Worm (Caenorhabditis elegans): ENCODE measurements around the gene mlck-1.

mlck-1 gene

DNA sequence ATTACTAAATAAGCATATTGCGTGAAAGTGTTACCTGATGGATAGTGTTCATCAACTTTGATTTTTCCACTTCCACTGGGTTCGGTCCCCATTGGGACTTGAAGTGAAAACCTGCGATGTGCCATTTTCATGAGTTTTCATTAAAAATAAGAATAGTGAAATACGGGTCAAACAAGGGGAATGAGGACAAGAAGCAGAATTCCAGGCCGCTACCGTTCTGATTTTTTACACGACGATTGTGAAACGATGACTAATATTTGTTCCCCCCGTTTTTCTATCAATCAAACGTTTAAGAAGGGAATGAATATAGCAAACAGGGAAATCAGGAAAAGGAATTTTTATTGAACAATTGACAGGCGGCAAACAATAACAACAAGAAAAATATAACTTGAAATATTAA lies at the start of gene mlck-1:
Gene mlck-1, minus strand, starts transcription at position 101 of the 400 bp plus-strand sequence.
- TF ChIP-seq ref-1 (GFP tag; conservative IDR thresholded peaks at IDR 0.05) (no peak), ztf-23 (GFP tag; IDR thresholded peaks at IDR 0.05) (no peak), ztf-29 (GFP tag; IDR thresholded peaks at IDR 0.05) (no peak), klf-2 (GFP tag; conservative IDR thresholded peaks at IDR 0.05) (no peak), flt-1 (GFP tag; IDR thresholded peaks at IDR 0.05) (no peak), tab-1 (GFP tag; IDR thresholded peaks at IDR 0.05) (no peak), med-1 (GFP tag; optimal IDR thresholded peaks at IDR 0.05; ENCODE audit: insufficient read depth) (no peak), cog-1 (tag; optimal IDR thresholded peaks at IDR 0.05) (no peak), T22C8.4 (GFP tag; IDR thresholded peaks at IDR 0.05) (no peak)

DNA sequence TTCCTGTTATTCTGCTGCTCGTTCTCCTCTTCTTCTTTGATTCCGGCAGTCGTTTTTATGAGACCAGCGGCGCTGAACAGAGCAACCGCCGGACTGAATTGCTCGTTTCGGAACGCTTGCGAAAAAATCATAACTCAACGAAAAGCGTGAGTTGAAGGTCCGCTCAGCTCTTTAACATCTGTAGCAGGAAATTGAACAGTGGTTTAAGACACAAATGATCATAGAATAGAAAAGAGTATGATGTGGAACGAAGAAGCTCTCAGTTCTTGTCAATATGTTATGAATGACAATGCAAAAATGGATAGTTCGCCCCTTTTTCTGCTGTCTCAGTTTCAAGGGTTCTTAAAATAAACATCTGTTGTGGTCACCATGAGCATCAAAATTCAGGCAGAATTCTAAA lies 44.1 kb upstream of the mlck-1 start:
- no peak for TF ChIP-seq klf-2 (GFP tag; conservative IDR thresholded peaks at IDR 0.05)
- TF ChIP-seq cog-1 (tag; optimal IDR thresholded peaks at IDR 0.05) = no peak
- no peak for TF ChIP-seq flt-1 (GFP tag; IDR thresholded peaks at IDR 0.05)
- TF ChIP-seq ztf-23 (GFP tag; IDR thresholded peaks at IDR 0.05) = no peak
- no peak for TF ChIP-seq T22C8.4 (GFP tag; IDR thresholded peaks at IDR 0.05)

DNA sequence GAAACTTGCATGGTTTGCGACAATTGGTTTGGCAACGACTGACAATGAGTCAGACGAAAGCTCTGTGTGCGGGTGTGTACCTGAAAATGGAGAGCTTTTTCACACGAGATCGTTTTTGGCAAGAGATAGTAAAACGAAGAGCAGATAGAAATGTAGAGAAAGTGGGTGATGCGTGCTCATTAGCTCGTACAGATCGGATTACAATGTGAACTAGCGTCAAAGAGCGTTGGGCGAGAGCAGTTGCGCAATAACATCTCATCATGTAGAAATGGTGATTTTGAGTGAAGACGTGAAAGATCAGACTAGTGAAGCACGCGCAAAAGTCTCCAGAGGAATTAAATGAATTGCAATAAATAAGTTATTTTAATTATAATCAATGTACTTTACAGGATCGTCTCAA lies 25.6 kb upstream of the mlck-1 start, which contains the start of gene flp-2:
Gene flp-2, minus strand, starts transcription at position 101 of the 400 bp plus-strand sequence.
- TF ChIP-seq T22C8.4 (GFP tag; IDR thresholded peaks at IDR 0.05) (no peak), ref-1 (GFP tag; conservative IDR thresholded peaks at IDR 0.05) (no peak), med-1 (GFP tag; optimal IDR thresholded peaks at IDR 0.05; ENCODE audit: insufficient read depth) (no peak), ztf-29 (GFP tag; IDR thresholded peaks at IDR 0.05) (no peak), tab-1 (GFP tag; IDR thresholded peaks at IDR 0.05) (no peak)

DNA sequence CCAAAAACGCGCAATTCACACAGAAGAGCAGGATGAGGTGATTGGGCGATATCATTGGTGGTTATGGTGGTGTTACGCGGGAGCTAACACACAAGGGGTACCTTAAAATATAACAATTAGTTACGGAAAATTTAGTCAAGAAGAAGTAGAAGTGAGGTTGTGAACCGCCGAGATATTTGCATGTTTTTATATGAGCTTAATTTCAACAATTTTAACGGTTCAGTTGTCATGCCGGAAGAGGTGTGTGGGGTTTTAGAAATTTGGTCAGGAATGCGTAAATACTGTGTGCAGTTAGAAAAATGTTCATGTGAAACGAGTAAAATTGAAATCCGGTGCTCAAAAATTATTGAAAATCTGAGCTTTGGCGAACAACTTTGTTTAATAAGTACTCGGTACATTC lies 23.3 kb upstream of the mlck-1 start, which contains the start of gene flp-3:
Gene flp-3, minus strand, starts transcription at position 101 of the 400 bp plus-strand sequence.
- TF ChIP-seq klf-2 (GFP tag; conservative IDR thresholded peaks at IDR 0.05) = no peak
- no peak for TF ChIP-seq ref-1 (GFP tag; conservative IDR thresholded peaks at IDR 0.05)
- no peak for TF ChIP-seq T22C8.4 (GFP tag; IDR thresholded peaks at IDR 0.05)
- no peak for TF ChIP-seq tab-1 (GFP tag; IDR thresholded peaks at IDR 0.05)
- TF ChIP-seq ztf-23 (GFP tag; IDR thresholded peaks at IDR 0.05) = no peak
- no peak for TF ChIP-seq cog-1 (tag; optimal IDR thresholded peaks at IDR 0.05)
- no peak for TF ChIP-seq med-1 (GFP tag; optimal IDR thresholded peaks at IDR 0.05; ENCODE audit: insufficient read depth)
- TF ChIP-seq flt-1 (GFP tag; IDR thresholded peaks at IDR 0.05) = no peak
- no peak for TF ChIP-seq ztf-29 (GFP tag; IDR thresholded peaks at IDR 0.05)

DNA sequence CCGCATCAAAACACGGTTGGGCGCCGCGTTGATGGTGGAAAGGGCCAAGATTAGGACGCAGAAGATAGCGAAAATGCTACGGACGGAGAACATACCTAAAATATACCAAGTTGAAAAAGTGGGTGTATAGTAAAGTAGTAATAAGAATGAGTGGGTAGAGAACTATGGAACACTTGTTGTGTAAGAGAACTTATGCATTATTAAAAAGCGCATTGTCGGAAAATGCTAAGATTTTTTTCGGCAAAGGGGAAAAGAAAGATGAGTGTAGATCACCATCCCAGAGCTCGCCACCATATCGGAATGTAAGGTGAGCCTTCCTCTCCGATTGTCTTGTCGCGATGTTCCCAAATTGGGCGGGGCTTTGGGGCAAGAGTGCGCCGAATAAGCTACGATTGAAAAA lies 18.3 kb upstream of the mlck-1 start, which contains the start of gene flp-28:
Gene flp-28, minus strand, starts transcription at position 101 of the 400 bp plus-strand sequence.
- TF ChIP-seq cog-1 (tag; optimal IDR thresholded peaks at IDR 0.05) (no peak), T22C8.4 (GFP tag; IDR thresholded peaks at IDR 0.05) (no peak), klf-2 (GFP tag; conservative IDR thresholded peaks at IDR 0.05) (no peak), ztf-29 (GFP tag; IDR thresholded peaks at IDR 0.05) (no peak), med-1 (GFP tag; optimal IDR thresholded peaks at IDR 0.05; ENCODE audit: insufficient read depth) (no peak), ztf-23 (GFP tag; IDR thresholded peaks at IDR 0.05) (no peak), ref-1 (GFP tag; conservative IDR thresholded peaks at IDR 0.05) (no peak), flt-1 (GFP tag; IDR thresholded peaks at IDR 0.05) (no peak), tab-1 (GFP tag; IDR thresholded peaks at IDR 0.05) (no peak)

DNA sequence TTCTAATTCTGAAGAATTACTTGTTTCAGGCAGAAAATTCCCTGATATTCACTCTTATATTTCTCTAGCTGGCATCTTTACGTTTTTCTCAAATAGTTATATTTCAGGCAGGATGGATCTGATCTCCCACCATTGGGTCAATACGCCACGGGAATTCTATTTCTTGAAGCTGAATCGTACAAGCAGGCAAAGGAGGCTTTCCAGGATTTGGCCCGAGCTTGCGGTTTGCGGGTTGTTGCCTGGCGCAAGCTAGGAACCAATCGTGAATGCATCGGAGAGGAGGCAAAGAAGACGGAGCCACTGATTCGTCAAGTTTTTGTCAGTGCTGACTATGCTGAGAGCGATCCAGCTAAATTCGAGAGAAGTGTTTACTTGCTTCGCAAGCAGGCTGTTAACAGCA lies 15.5 kb upstream of the mlck-1 start:
- TF ChIP-seq klf-2 (GFP tag; conservative IDR thresholded peaks at IDR 0.05) (no peak), cog-1 (tag; optimal IDR thresholded peaks at IDR 0.05) (no peak), flt-1 (GFP tag; IDR thresholded peaks at IDR 0.05) (no peak), ref-1 (GFP tag; conservative IDR thresholded peaks at IDR 0.05) (no peak), ztf-29 (GFP tag; IDR thresholded peaks at IDR 0.05) (no peak), ztf-23 (GFP tag; IDR thresholded peaks at IDR 0.05) (no peak), T22C8.4 (GFP tag; IDR thresholded peaks at IDR 0.05) (no peak), tab-1 (GFP tag; IDR thresholded peaks at IDR 0.05) (no peak), med-1 (GFP tag; optimal IDR thresholded peaks at IDR 0.05; ENCODE audit: insufficient read depth) (no peak)

DNA sequence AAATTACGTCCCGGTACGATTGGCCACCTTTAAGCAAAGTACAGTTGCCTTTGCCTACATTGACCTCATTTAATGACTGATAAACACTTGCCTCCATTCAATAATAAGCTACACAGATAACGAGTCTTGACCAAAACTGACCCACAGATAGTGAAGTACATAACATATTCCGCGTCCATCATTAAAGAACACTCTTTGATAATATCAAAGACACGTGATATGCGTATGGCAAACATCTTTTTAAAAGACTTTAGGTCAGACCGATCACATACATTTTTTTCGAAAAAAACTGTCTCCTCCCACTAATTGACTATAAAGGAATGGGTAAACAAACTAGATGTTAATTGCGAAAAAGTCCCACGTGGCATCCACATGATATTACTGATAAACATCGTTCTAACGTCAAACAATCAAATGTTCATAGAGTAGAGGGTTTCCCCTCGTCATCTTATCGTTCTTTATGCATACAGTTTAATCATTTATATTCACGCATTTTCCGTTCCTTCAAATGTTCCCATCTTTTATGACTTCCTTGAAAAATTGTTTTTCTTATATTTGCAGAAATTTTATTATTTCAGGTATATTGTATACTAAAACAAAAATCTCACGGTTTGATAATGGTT lies 14.6 kb upstream of the mlck-1 start, which contains the start of gene W07E11.1:
Gene W07E11.1, plus strand, starts transcription at position 573 of the 623 bp plus-strand sequence.
- no peak for TF ChIP-seq med-1 (GFP tag; optimal IDR thresholded peaks at IDR 0.05; ENCODE audit: insufficient read depth)
- TF ChIP-seq tab-1 (GFP tag; IDR thresholded peaks at IDR 0.05) = no peak
- TF ChIP-seq T22C8.4 (GFP tag; IDR thresholded peaks at IDR 0.05) = no peak
- no peak for TF ChIP-seq ref-1 (GFP tag; conservative IDR thresholded peaks at IDR 0.05)
- TF ChIP-seq ztf-29 (GFP tag; IDR thresholded peaks at IDR 0.05) = no peak
- no peak for TF ChIP-seq flt-1 (GFP tag; IDR thresholded peaks at IDR 0.05)
- TF ChIP-seq cog-1 (tag; optimal IDR thresholded peaks at IDR 0.05) = no peak
- TF ChIP-seq klf-2 (GFP tag; conservative IDR thresholded peaks at IDR 0.05) = no peak
- TF ChIP-seq ztf-23 (GFP tag; IDR thresholded peaks at IDR 0.05) = no peak

DNA sequence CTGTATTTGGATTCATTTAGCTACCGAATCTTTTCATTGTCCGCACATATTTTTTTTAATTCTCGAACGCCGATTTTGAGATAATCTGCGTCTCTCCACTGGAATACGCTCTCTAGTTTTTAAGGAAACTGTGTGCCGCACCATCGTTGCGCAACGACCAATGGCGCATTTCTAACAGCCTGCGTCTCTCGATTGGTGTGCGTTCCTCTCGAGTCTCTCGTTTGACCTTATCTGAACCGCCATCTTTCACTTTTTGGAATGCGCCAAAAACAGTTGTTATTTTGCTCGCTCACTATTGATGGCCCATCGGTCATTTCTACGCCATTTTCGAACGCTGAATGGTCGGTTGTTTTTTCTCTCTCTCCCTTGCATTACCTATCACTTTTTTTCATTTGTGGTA lies 13.7 kb upstream of the mlck-1 start:
- TF ChIP-seq flt-1 (GFP tag; IDR thresholded peaks at IDR 0.05) (no peak), tab-1 (GFP tag; IDR thresholded peaks at IDR 0.05) (no peak), ztf-29 (GFP tag; IDR thresholded peaks at IDR 0.05) (no peak), cog-1 (tag; optimal IDR thresholded peaks at IDR 0.05) (no peak), med-1 (GFP tag; optimal IDR thresholded peaks at IDR 0.05; ENCODE audit: insufficient read depth) (no peak), T22C8.4 (GFP tag; IDR thresholded peaks at IDR 0.05) (no peak), ref-1 (GFP tag; conservative IDR thresholded peaks at IDR 0.05) (no peak)

DNA sequence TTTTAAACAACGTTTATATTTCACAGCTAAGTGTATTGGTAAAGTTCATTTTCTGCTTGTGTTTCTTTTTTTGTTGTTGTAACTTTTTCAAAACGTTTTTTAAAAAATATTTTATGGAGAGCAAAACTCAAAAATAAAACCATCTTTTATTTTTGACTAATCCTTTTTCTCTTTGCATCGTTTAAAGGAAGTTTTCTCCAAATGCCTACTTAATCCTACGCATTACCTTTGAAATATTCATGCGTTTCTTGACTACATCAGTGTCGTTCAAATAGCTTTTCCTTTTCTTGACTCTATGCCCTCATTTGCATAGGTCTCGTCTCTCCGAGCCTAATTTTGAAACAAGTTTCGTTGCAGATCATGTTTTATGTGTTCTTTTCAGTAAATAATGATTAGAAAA lies 11.5 kb upstream of the mlck-1 start:
- TF ChIP-seq ztf-23 (GFP tag; IDR thresholded peaks at IDR 0.05) = no peak
- TF ChIP-seq ref-1 (GFP tag; conservative IDR thresholded peaks at IDR 0.05) = no peak
- TF ChIP-seq cog-1 (tag; optimal IDR thresholded peaks at IDR 0.05) = no peak
- no peak for TF ChIP-seq ztf-29 (GFP tag; IDR thresholded peaks at IDR 0.05)
- TF ChIP-seq med-1 (GFP tag; optimal IDR thresholded peaks at IDR 0.05; ENCODE audit: insufficient read depth) = no peak

DNA sequence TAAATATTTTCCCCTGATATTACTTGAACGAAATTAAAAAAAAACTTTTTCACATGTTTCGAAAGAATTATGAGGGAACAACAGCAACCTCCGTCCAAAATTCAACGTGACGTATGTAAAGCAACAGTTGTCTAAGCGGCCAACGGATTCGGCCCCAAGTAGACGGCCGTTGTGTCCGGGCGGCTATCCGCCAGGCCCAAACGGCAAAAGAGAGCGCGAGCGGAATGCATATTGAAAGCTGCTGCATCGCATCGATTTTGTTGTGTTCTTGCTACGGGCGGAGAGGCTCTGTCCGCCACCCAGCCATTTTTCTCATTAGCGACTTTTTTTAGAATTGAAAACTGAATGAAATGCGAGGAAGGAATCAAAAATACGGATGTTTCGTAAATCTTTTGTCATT lies 9.6 kb upstream of the mlck-1 start:
- no peak for TF ChIP-seq ztf-29 (GFP tag; IDR thresholded peaks at IDR 0.05)
- TF ChIP-seq cog-1 (tag; optimal IDR thresholded peaks at IDR 0.05) = no peak
- TF ChIP-seq tab-1 (GFP tag; IDR thresholded peaks at IDR 0.05) = no peak
- no peak for TF ChIP-seq klf-2 (GFP tag; conservative IDR thresholded peaks at IDR 0.05)
- TF ChIP-seq flt-1 (GFP tag; IDR thresholded peaks at IDR 0.05) = no peak
- TF ChIP-seq med-1 (GFP tag; optimal IDR thresholded peaks at IDR 0.05; ENCODE audit: insufficient read depth) = no peak
- TF ChIP-seq T22C8.4 (GFP tag; IDR thresholded peaks at IDR 0.05) = no peak
- TF ChIP-seq ztf-23 (GFP tag; IDR thresholded peaks at IDR 0.05) = no peak
- TF ChIP-seq ref-1 (GFP tag; conservative IDR thresholded peaks at IDR 0.05) = no peak
